Fruit fly (Drosophila melanogaster) whole organism, prepupa: ENCODE data around the gene TMEM216.
A peak's percentile ranks its signal among the peaks of the same experiment; 100 is the strongest.

Experiments used
- CG11294 ChIP-seq: fragments of 200-800 bp; sonication (Bioruptor generic); IDR thresholded peaks from 2 replicates; pipeline ENCODE4 v1.3.6; 2022; ENCODE audit warnings: missing biosample characterization, missing genetic modification characterization
- CG11762 ChIP-seq: fragments of 200-800 bp; sonication (Bioruptor generic); optimal IDR thresholded peaks from 3 replicates; lab custom pipeline; 2016; ENCODE audit warnings: missing biosample characterization, missing genetic modification characterization; ENCODE audit not compliant: insufficient read depth
- CG11902 ChIP-seq: fragments of 200-800 bp; sonication (Bioruptor generic); optimal IDR thresholded peaks from 3 replicates; lab custom pipeline; 2016; ENCODE audit warnings: missing biosample characterization, missing genetic modification characterization
- CG15336 ChIP-seq: fragments of 200-800 bp; sonication (Bioruptor generic); IDR thresholded peaks from 2 replicates; pipeline ENCODE4 v1.3.6; 2022; ENCODE audit warnings: missing biosample characterization, missing genetic modification characterization
- CG1621 ChIP-seq: fragments of 200-800 bp; sonication (Bioruptor generic); optimal IDR thresholded peaks from 3 replicates; lab custom pipeline; 2018; ENCODE audit warnings: missing biosample characterization, mild to moderate bottlenecking, missing genetic modification characterization
- CG16779 ChIP-seq: fragments of 200-800 bp; sonication (Bioruptor generic); optimal IDR thresholded peaks from 3 replicates; lab custom pipeline; 2017; ENCODE audit warnings: missing biosample characterization, mild to moderate bottlenecking, missing genetic modification characterization
- CG3919 ChIP-seq: fragments of 200-800 bp; sonication (Bioruptor generic); optimal IDR thresholded peaks from 3 replicates; lab custom pipeline; 2016; ENCODE audit warnings: missing biosample characterization, missing genetic modification characterization
- CG4318 ChIP-seq: fragments of 200-800 bp; sonication (Bioruptor generic); optimal IDR thresholded peaks from 3 replicates; lab custom pipeline; 2017; ENCODE audit warnings: missing biosample characterization, mild to moderate bottlenecking, missing genetic modification characterization
- CG6808 ChIP-seq: fragments of 200-800 bp; sonication (Bioruptor generic); optimal IDR thresholded peaks from 3 replicates; lab custom pipeline; 2017; ENCODE audit warnings: missing biosample characterization, missing genetic modification characterization, mild to moderate bottlenecking, moderate library complexity, missing genetic modification reagents
- CG6854 ChIP-seq: fragments of 200-800 bp; sonication (Bioruptor generic); optimal IDR thresholded peaks from 2 replicates; lab custom pipeline; 2017; ENCODE audit warnings: missing biosample characterization, mild to moderate bottlenecking, missing genetic modification characterization
- CG7368 ChIP-seq: fragments of 200-800 bp; sonication (Bioruptor generic); optimal IDR thresholded peaks from 3 replicates; lab custom pipeline; 2016; ENCODE audit warnings: missing biosample characterization, missing genetic modification characterization
- CG8319 ChIP-seq: fragments of 200-800 bp; sonication (Bioruptor generic); optimal IDR thresholded peaks from 3 replicates; lab custom pipeline; 2016; ENCODE audit warnings: missing biosample characterization, missing genetic modification characterization
- Eip75B ChIP-seq: fragments of 200-800 bp; sonication (Bioruptor generic); optimal IDR thresholded peaks from 3 replicates; lab custom pipeline; 2016; ENCODE audit warnings: missing biosample characterization, missing genetic modification characterization
- Eip78C ChIP-seq: fragments of 200-800 bp; sonication (Bioruptor generic); peaks from one replicate; lab custom pipeline; 2016; ENCODE audit warnings: missing biosample characterization, missing genetic modification characterization
- Ets96B ChIP-seq: fragments of 200-800 bp; optimal IDR thresholded peaks from 2 replicates; lab custom pipeline; 2019; ENCODE audit warnings: missing biosample characterization, mild to moderate bottlenecking, missing genetic modification characterization, moderate library complexity
- Gug ChIP-seq: fragments of 200-800 bp; sonication (Bioruptor generic); IDR thresholded peaks from 2 replicates; pipeline ENCODE4 v1.3.6; 2022; ENCODE audit warnings: missing biosample characterization, missing genetic modification characterization
- Hr38 ChIP-seq: sonication (Bioruptor generic); optimal IDR thresholded peaks from 2 replicates; lab custom pipeline; 2016; ENCODE audit warnings: missing biosample characterization, missing genetic modification characterization
- Hr39 ChIP-seq: fragments of 200-800 bp; sonication (Bioruptor generic); optimal IDR thresholded peaks from 2 replicates; lab custom pipeline; 2016; ENCODE audit warnings: missing biosample characterization, missing genetic modification characterization
- Hr4 ChIP-seq: fragments of 200-800 bp; sonication (Bioruptor generic); optimal IDR thresholded peaks from 3 replicates; lab custom pipeline; 2016; ENCODE audit warnings: missing biosample characterization, missing genetic modification characterization
- Lpt ChIP-seq: fragments of 200-800 bp; sonication (Bioruptor generic); optimal IDR thresholded peaks from 3 replicates; lab custom pipeline; 2016; ENCODE audit warnings: missing biosample characterization, missing genetic modification characterization
- Met ChIP-seq: fragments of 200-800 bp; sonication (Bioruptor generic); optimal IDR thresholded peaks from 3 replicates; lab custom pipeline; 2016; ENCODE audit warnings: missing biosample characterization, missing genetic modification characterization
- OdsH ChIP-seq: fragments of 200-800 bp; sonication (Bioruptor generic); optimal IDR thresholded peaks from 3 replicates; lab custom pipeline; 2016; ENCODE audit warnings: missing biosample characterization, missing genetic modification characterization
- Sox102F ChIP-seq: fragments of 200-800 bp; sonication (Bioruptor generic); optimal IDR thresholded peaks from 2 replicates; lab custom pipeline; 2016; ENCODE audit warnings: missing biosample characterization, mild to moderate bottlenecking, missing genetic modification characterization
- Sox15 ChIP-seq: fragments of 200-800 bp; sonication (Bioruptor generic); optimal IDR thresholded peaks from 3 replicates; lab custom pipeline; 2016; ENCODE audit warnings: missing biosample characterization, missing genetic modification characterization
- achi ChIP-seq: fragments of 200-800 bp; sonication (Bioruptor generic); optimal IDR thresholded peaks from 3 replicates; lab custom pipeline; 2016; ENCODE audit warnings: missing biosample characterization, missing genetic modification characterization
- acj6 ChIP-seq: fragments of 200-800 bp; sonication (Bioruptor generic); optimal IDR thresholded peaks from 3 replicates; lab custom pipeline; 2016; ENCODE audit warnings: missing biosample characterization, missing genetic modification characterization
- dsx ChIP-seq: fragments of 200-800 bp; optimal IDR thresholded peaks from 3 replicates; lab custom pipeline; 2019; ENCODE audit warnings: missing biosample characterization, mild to moderate bottlenecking, missing genetic modification characterization, moderate library complexity; ENCODE audit not compliant: poor library complexity, severe bottlenecking
- fkh ChIP-seq: fragments of 200-800 bp; sonication (Bioruptor generic); optimal IDR thresholded peaks from 3 replicates; lab custom pipeline; 2017; ENCODE audit warnings: missing biosample characterization, mild to moderate bottlenecking, missing genetic modification characterization, moderate library complexity
- lz ChIP-seq: fragments of 200-800 bp; sonication (Bioruptor generic); optimal IDR thresholded peaks from 3 replicates; lab custom pipeline; 2016; ENCODE audit warnings: missing biosample characterization, missing genetic modification characterization
- net ChIP-seq: fragments of 200-800 bp; sonication (Bioruptor generic); optimal IDR thresholded peaks from 3 replicates; lab custom pipeline; 2016; ENCODE audit warnings: missing biosample characterization, missing genetic modification characterization
- spab ChIP-seq: fragments of 200-800 bp; sonication (Bioruptor generic); optimal IDR thresholded peaks from 2 replicates; lab custom pipeline; 2017; ENCODE audit warnings: missing biosample characterization, mild to moderate bottlenecking, missing genetic modification characterization, missing genetic modification reagents
- ss ChIP-seq, 2 experiments: fragments of 200-800 bp; sonication (Bioruptor generic); optimal IDR thresholded peaks; 2 replicates in 1 of 2; 3 replicates in 1 of 2; lab custom pipeline; 2017 to 2018; ENCODE audit warnings: mild to moderate bottlenecking in 2 of 2, missing biosample characterization in 2 of 2, missing genetic modification characterization in 2 of 2, moderate library complexity in 1 of 2
- svp ChIP-seq: fragments of 200-800 bp; sonication (Bioruptor generic); peaks from one replicate; lab custom pipeline; 2016; ENCODE audit warnings: missing biosample characterization, missing genetic modification characterization
- topi ChIP-seq: fragments of 200-800 bp; sonication (Bioruptor generic); optimal IDR thresholded peaks from 3 replicates; lab custom pipeline; 2016; ENCODE audit warnings: missing biosample characterization, missing genetic modification characterization
- vri ChIP-seq: fragments of 200-800 bp; sonication (Bioruptor generic); optimal IDR thresholded peaks from 3 replicates; lab custom pipeline; 2016; ENCODE audit warnings: missing biosample characterization, mild to moderate bottlenecking, missing genetic modification characterization

TMEM216 gene

DNA sequence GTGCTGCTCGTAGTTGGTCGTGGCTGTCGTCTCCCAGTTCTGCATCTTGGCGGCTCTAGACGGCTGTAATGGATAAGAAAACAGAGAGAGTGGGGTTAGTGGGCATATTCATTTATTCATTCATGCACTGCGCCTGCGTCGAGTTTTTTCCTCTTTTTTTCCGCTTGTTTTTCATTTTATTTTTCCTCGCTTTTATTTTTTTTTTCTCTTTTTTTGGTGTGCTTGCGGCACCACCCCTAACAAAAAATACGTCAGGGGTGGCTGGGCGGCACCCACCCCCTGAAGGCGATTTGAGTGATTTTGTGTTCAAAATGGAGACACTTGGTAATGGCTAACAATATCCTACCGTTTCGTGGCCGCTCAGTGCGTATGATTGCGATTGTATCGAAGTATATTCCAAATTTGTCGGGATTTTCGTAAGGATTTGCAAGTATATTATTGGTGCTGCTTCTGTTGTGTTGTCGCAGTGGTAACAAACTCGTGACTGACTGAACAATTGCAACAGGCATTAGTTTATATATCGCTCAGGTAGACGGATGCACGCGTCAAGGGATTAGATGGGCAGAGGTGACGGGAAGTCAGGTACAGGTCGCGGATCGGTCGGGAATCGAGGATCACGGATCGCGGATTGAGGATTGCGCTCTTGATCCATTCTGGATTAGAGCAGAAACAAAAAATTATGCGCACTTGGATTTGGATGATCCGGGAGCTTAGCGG is 21.8 kb upstream of the TMEM216 start (continued):
- peak; percentile 32 for TF ChIP-seq topi (GFP tag; lab: Kevin White, UChicago)
- peak; percentile 91 to 94 for TF ChIP-seq ss (GFP tag; optimal IDR thresholded peaks at IDR 0.05; lab: Kevin White, UChicago)
- TF ChIP-seq CG6854 (GFP tag; lab: Kevin White, UChicago), result no peak
- no peak for TF ChIP-seq Sox15 (GFP tag; lab: Kevin White, UChicago)
- TF ChIP-seq CG4318 (GFP tag; lab: Kevin White, UChicago), result peak; percentile 19
- TF ChIP-seq Ets96B (tag; lab: Kevin White, UChicago), result peak; percentile 74
- TF ChIP-seq Gug (GFP tag; lab: Robert Waterston, UW), result peak; percentile 80
- peak; percentile 91 for TF ChIP-seq CG15336 (GFP tag; lab: Robert Waterston, UW)
- TF ChIP-seq fkh (GFP tag; lab: Kevin White, UChicago), result peak; percentile 3
- TF ChIP-seq achi (GFP tag; lab: Kevin White, UChicago), result peak; percentile 79
- no peak for TF ChIP-seq Hr39
- TF ChIP-seq spab (GFP tag; lab: Kevin White, UChicago), result peak; percentile 88
- no peak for TF ChIP-seq CG1621 (tag; lab: Kevin White, UChicago)
- TF ChIP-seq Hr4 (GFP tag; lab: Kevin White, UChicago), result peak; percentile 65
- peak; percentile 21 for TF ChIP-seq acj6 (GFP tag; lab: Kevin White, UChicago)
- peak; percentile 56 for TF ChIP-seq vri (GFP tag; lab: Kevin White, UChicago)
- TF ChIP-seq net, result peak; percentile 91

DNA sequence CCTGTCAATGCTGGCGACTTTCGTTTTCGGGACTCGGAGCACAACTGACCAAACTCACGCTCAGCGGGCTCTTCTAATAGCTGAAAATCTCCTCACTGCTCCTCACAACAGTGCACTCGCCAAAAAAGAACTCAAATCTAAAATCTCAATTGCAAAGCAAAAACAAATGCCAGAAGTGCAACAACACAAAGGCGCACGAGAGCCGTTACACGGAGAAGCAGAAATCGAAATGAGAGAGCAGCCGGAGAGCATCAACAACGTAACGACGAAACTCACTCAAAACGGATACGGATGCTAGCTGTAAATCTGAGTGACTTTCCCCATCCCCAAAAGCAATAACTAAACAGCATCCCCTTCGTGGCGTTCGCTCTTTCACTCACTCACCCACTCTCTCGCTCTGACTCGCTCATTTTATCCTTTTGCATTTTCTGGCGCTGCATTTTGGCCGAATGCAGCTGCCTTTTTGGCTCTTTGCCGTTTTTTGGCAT is 18.2 kb upstream of the TMEM216 start, which contains the start of gene hb:
TSS of gene hb (minus strand) at position 51 of the 488 bp plus-strand sequence.
- TF ChIP-seq Hr38 (GFP tag; lab: Kevin White, UChicago) (no peak), CG7368 (GFP tag; lab: Kevin White, UChicago) (no peak), ss (GFP tag; optimal IDR thresholded peaks at IDR 0.05; lab: Kevin White, UChicago) (no peak), net (no peak)

DNA sequence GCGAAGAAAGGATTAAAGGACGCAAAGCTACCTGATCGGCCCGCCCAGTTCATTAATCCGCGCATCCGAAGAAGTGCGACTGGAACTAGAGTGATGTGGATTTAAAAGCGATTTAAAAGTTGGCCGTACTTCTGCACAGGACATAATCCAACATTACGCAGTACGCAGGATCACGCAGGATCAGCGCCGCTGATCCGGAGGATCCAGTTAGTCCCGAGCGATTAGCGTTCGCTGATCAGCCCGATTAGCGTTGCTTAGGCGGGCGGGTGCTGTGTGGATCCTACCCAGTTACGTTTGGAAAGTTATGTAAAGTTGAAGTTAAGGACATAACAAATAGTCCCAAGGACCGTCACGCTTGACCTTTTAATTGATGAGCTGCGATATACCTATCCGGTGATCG is 16.8 kb upstream of the TMEM216 start:
- no peak for TF ChIP-seq Hr4 (GFP tag; lab: Kevin White, UChicago)
- no peak for TF ChIP-seq CG11762 (GFP tag; lab: Kevin White, UChicago)
- no peak for TF ChIP-seq Eip75B (GFP tag; lab: Kevin White, UChicago)
- TF ChIP-seq lz, result no peak
- no peak for TF ChIP-seq Lpt (GFP tag; lab: Kevin White, UChicago)
- TF ChIP-seq Eip78C (GFP tag; lab: Kevin White, UChicago), result no peak
- no peak for TF ChIP-seq CG11294
- TF ChIP-seq svp (GFP tag; lab: Kevin White, UChicago), result no peak
- TF ChIP-seq CG15336 (GFP tag; lab: Robert Waterston, UW), result no peak
- TF ChIP-seq CG6808, result no peak

DNA sequence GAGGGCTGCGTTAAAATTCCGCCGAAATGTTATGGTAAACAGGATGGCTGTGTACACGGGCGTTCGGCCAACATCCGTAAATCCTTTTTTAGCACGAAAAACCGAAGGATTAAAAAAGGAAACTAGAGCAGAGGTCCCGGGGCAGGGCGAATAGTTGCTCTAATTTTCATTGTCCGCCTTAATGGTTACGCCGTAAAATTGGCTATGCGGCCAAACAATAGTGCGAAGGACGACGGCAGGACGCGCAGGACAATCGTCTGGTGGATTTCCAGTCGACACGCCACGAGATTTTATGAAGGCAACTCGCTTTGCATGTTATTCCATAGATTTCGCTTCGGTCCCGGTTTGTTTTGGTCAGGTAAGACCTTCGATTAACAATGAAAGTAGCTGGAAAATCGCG is 15.4 kb upstream of the TMEM216 start:
- TF ChIP-seq CG3919 (GFP tag; lab: Kevin White, UChicago), result no peak
- TF ChIP-seq CG6808, result no peak
- TF ChIP-seq CG15336 (GFP tag; lab: Robert Waterston, UW), result no peak
- TF ChIP-seq Met, result no peak
- TF ChIP-seq Sox15 (GFP tag; lab: Kevin White, UChicago), result no peak
- TF ChIP-seq Sox102F, result no peak
- no peak for TF ChIP-seq CG16779 (tag; lab: Kevin White, UChicago)

DNA sequence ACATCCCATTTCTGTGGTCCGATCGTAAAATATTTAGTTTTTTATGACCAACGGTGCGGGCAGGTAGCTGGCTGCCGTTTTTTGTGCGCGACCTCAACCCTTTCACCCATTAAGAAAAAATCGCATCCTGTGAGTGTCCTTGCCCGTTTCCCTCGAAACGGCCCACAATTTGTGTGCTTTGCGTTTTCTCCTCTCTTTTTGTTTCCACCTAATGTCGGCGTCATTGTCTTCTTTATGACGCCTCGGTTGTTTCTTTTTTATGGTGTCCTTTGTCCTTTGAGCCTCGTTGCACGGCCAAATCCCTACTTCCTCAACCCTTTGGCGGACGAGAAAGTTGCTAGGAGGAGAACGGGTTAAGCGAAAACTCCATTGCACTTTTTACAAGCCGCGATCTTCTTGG is 14.8 kb upstream of the TMEM216 start:
- TF ChIP-seq dsx (GFP tag; lab: Kevin White, UChicago) (no peak), Eip78C (GFP tag; lab: Kevin White, UChicago) (no peak), CG4318 (GFP tag; lab: Kevin White, UChicago) (no peak), CG11902 (no peak), OdsH (GFP tag; lab: Kevin White, UChicago) (no peak), CG16779 (tag; lab: Kevin White, UChicago) (no peak), CG8319 (GFP tag; lab: Kevin White, UChicago) (no peak)
